Fruit fly (Drosophila melanogaster) whole organism, adult: ENCODE measurements around the gene CG15578.

Experiments
- CG33017 ChIP-seq: fragments of 200-800 bp; sonication (Bioruptor generic); optimal IDR thresholded peaks from 2 replicates; lab custom pipeline; 2018; ENCODE audit warnings: missing biosample characterization, mild to moderate bottlenecking, missing genetic modification characterization, moderate library complexity
- CG7101 ChIP-seq: fragments of 200-800 bp; sonication (Bioruptor generic); optimal IDR thresholded peaks from 2 replicates; lab custom pipeline; 2018; ENCODE audit warnings: missing biosample characterization, mild to moderate bottlenecking, missing genetic modification characterization, moderate library complexity
- Clk ChIP-seq: fragments of 200-800 bp; sonication (Bioruptor generic); optimal IDR thresholded peaks from 2 replicates; lab custom pipeline; 2017; ENCODE audit warnings: missing biosample characterization, missing genetic modification characterization

- no peak for TF ChIP-seq Clk (GFP tag; lab: Kevin White, UChicago)
- no peak for TF ChIP-seq CG7101 (tag; lab: Kevin White, UChicago)
- no peak for TF ChIP-seq CG33017 (tag; lab: Kevin White, UChicago)
These were observed 15.1 kb downstream of the CG15578 start for dm6 chrX:4262661-4263060.
